Fruit fly (Drosophila melanogaster) whole organism, embryonic: ENCODE measurements around the gene CG5079.

ENCODE experiments used
- ATbp ChIP-seq: fragments of 200-800 bp; sonication (Bioruptor generic); optimal IDR thresholded peaks from 2 replicates; lab custom pipeline; 2017; ENCODE audit warnings: missing biosample characterization, mild to moderate bottlenecking, missing genetic modification characterization, missing genetic modification reagents
- Atf-2 ChIP-seq: fragments of 200-800 bp; sonication (Bioruptor generic); optimal IDR thresholded peaks from 2 replicates; lab custom pipeline; 2016; ENCODE audit warnings: missing biosample characterization, missing genetic modification characterization
- CG10431 ChIP-seq: fragments of 200-800 bp; sonication (Bioruptor generic); optimal IDR thresholded peaks from 3 replicates; lab custom pipeline; 2018; ENCODE audit warnings: missing biosample characterization, mild to moderate bottlenecking, missing genetic modification characterization
- CG11456 ChIP-seq: fragments of 200-800 bp; sonication (Bioruptor generic); IDR thresholded peaks from 3 replicates; pipeline ENCODE4 v1.3.6; 2022; ENCODE audit warnings: missing biosample characterization, missing genetic modification characterization
- CG12236 ChIP-seq: fragments of 200-800 bp; sonication (Bioruptor generic); optimal IDR thresholded peaks from 2 replicates; lab custom pipeline; 2016; ENCODE audit warnings: missing biosample characterization, missing genetic modification characterization
- CG13424 ChIP-seq: fragments of 200-800 bp; sonication (Bioruptor generic); optimal IDR thresholded peaks from 2 replicates; lab custom pipeline; 2019; ENCODE audit warnings: missing biosample characterization, mild to moderate bottlenecking, missing genetic modification characterization, moderate library complexity
- CG15696 ChIP-seq: fragments of 200-800 bp; sonication (Bioruptor generic); optimal IDR thresholded peaks from 2 replicates; lab custom pipeline; 2019; ENCODE audit warnings: missing biosample characterization, mild to moderate bottlenecking, missing genetic modification characterization, moderate library complexity
- CG18011 ChIP-seq: fragments of 200-800 bp; sonication (Bioruptor generic); optimal IDR thresholded peaks from 2 replicates; lab custom pipeline; 2017; ENCODE audit warnings: missing biosample characterization, missing genetic modification characterization, mild to moderate bottlenecking, moderate library complexity, missing genotype
- CG1832 ChIP-seq: fragments of 200-800 bp; sonication (Bioruptor generic); optimal IDR thresholded peaks from 2 replicates; lab custom pipeline; 2017; ENCODE audit warnings: missing biosample characterization, mild to moderate bottlenecking, missing genetic modification characterization, inconsistent platforms
- CG2129 ChIP-seq: fragments of 200-800 bp; sonication (Bioruptor generic); IDR thresholded peaks from 2 replicates; pipeline ENCODE4 v1.3.6; 2022; ENCODE audit warnings: missing biosample characterization, missing genetic modification characterization; ENCODE audit not compliant: partially characterized antibody
- CG30020 ChIP-seq: fragments of 200-800 bp; optimal IDR thresholded peaks from 2 replicates; lab custom pipeline; 2019; ENCODE audit warnings: missing biosample characterization, mild to moderate bottlenecking, missing genetic modification characterization, moderate library complexity
- CG30403 ChIP-seq: fragments of 200-800 bp; sonication (Bioruptor generic); optimal IDR thresholded peaks from 3 replicates; lab custom pipeline; 2016; ENCODE audit warnings: missing biosample characterization, missing genetic modification characterization
- CG30431 ChIP-seq: fragments of 200-800 bp; sonication (Bioruptor generic); optimal IDR thresholded peaks from 2 replicates; lab custom pipeline; 2017; ENCODE audit warnings: missing biosample characterization, missing genetic modification characterization
- CG33557 ChIP-seq: fragments of 200-800 bp; sonication (Bioruptor generic); optimal IDR thresholded peaks from 2 replicates; lab custom pipeline; 2019; ENCODE audit warnings: missing biosample characterization, mild to moderate bottlenecking, missing genetic modification characterization, moderate library complexity
- CG34224 ChIP-seq: fragments of 200-800 bp; sonication (Bioruptor generic); IDR thresholded peaks from 3 replicates; pipeline ENCODE4 v1.3.6; 2022; ENCODE audit warnings: missing biosample characterization, missing genetic modification characterization; ENCODE audit not compliant: partially characterized antibody
- CG4730 ChIP-seq: fragments of 200-800 bp; sonication (Bioruptor generic); IDR thresholded peaks from 2 replicates; pipeline ENCODE4 v1.3.6; 2022; ENCODE audit warnings: missing biosample characterization, missing genetic modification characterization
- CG5180 ChIP-seq: fragments of 200-800 bp; sonication (Bioruptor generic); optimal IDR thresholded peaks from 3 replicates; lab custom pipeline; 2017; ENCODE audit warnings: missing biosample characterization, missing genetic modification characterization, mild to moderate bottlenecking, moderate library complexity, missing genetic modification reagents
- CG6689 ChIP-seq: fragments of 200-800 bp; sonication (Bioruptor generic); IDR thresholded peaks from 2 replicates; pipeline ENCODE4 v1.3.6; 2022; ENCODE audit warnings: missing biosample characterization, missing genetic modification characterization
- CG6791 ChIP-seq: fragments of 200-800 bp; sonication (Bioruptor generic); IDR thresholded peaks from 3 replicates; pipeline ENCODE4 v1.3.6; 2022; ENCODE audit warnings: missing biosample characterization, missing genetic modification characterization; ENCODE audit not compliant: partially characterized antibody
- CG7839 ChIP-seq: fragments of 200-800 bp; sonication (Bioruptor generic); optimal IDR thresholded peaks from 3 replicates; lab custom pipeline; 2018; ENCODE audit warnings: missing biosample characterization, mild to moderate bottlenecking, missing genetic modification characterization, moderate library complexity
- CrebB ChIP-seq: fragments of 200-800 bp; sonication (Bioruptor generic); optimal IDR thresholded peaks from 3 replicates; lab custom pipeline; 2018; ENCODE audit warnings: missing biosample characterization, mild to moderate bottlenecking, missing genetic modification characterization
- D ChIP-seq, 2 experiments: fragments of 200-800 bp in 1 of 2; fragments of >200 bp in 1 of 2; sonication (Bioruptor generic) in 1 of 2; optimal IDR thresholded peaks; 2 replicates in 1 of 2; 3 replicates in 1 of 2; lab custom pipeline; 2017; ENCODE audit warnings: mild to moderate bottlenecking in 1 of 2, missing biosample characterization in 1 of 2, missing genetic modification characterization in 1 of 2, missing genetic modification reagents in 1 of 2
- Gsc ChIP-seq: fragments of 200-800 bp; sonication (Bioruptor generic); IDR thresholded peaks from 2 replicates; pipeline ENCODE4 v1.3.6; 2022; ENCODE audit warnings: missing biosample characterization, missing genetic modification characterization
- H15 ChIP-seq: fragments of 200-800 bp; sonication (Bioruptor generic); IDR thresholded peaks from 3 replicates; pipeline ENCODE4 v1.3.6; 2022; ENCODE audit warnings: missing biosample characterization, missing genetic modification characterization
- Hmx ChIP-seq: fragments of 200-800 bp; sonication (Bioruptor generic); optimal IDR thresholded peaks from 2 replicates; lab custom pipeline; 2016; ENCODE audit warnings: missing biosample characterization, missing genetic modification characterization
- Hr39 ChIP-seq: fragments of >200 bp; optimal IDR thresholded peaks from 2 replicates; lab custom pipeline; 2017
- NC2α ChIP-seq: fragments of 200-800 bp; sonication (Bioruptor generic); optimal IDR thresholded peaks from 2 replicates; lab custom pipeline; 2016; ENCODE audit warnings: missing biosample characterization, missing genetic modification characterization
- NC2β ChIP-seq: fragments of 200-800 bp; sonication (Bioruptor generic); optimal IDR thresholded peaks from 2 replicates; lab custom pipeline; 2016; ENCODE audit warnings: missing biosample characterization, missing genetic modification characterization
- Optix ChIP-seq: fragments of 200-800 bp; sonication (Bioruptor generic); IDR thresholded peaks from 3 replicates; pipeline ENCODE4 v1.3.6; 2022; ENCODE audit warnings: missing biosample characterization, missing genetic modification characterization
- Vsx1 ChIP-seq: fragments of 200-800 bp; sonication (Bioruptor generic); optimal IDR thresholded peaks from 2 replicates; lab custom pipeline; 2017; ENCODE audit warnings: missing biosample characterization, mild to moderate bottlenecking, missing genetic modification characterization, missing genetic modification reagents
- ab ChIP-seq: fragments of 200-800 bp; sonication (Bioruptor generic); optimal IDR thresholded peaks from 2 replicates; lab custom pipeline; 2016; ENCODE audit warnings: missing biosample characterization, missing genetic modification characterization
- ap ChIP-seq: fragments of 200-800 bp; sonication (Bioruptor generic); IDR thresholded peaks from 2 replicates; pipeline ENCODE4 v1.3.6; 2022; ENCODE audit warnings: missing biosample characterization, missing genetic modification characterization
- ci ChIP-seq: fragments of 200-800 bp; sonication (Bioruptor generic); IDR thresholded peaks from 3 replicates; pipeline ENCODE4 v1.3.6; 2022; ENCODE audit warnings: missing biosample characterization, missing genetic modification characterization
- crp ChIP-seq, 2 experiments: fragments of 200-800 bp; sonication (Bioruptor generic); optimal IDR thresholded peaks; 2 replicates in 1 of 2; 3 replicates in 1 of 2; lab custom pipeline; 2017; ENCODE audit warnings: missing biosample characterization in 2 of 2, missing genetic modification characterization in 2 of 2, mild to moderate bottlenecking in 1 of 2, moderate library complexity in 1 of 2
- cwo ChIP-seq: fragments of 200-800 bp; sonication (Bioruptor generic); optimal IDR thresholded peaks from 3 replicates; lab custom pipeline; 2017; ENCODE audit warnings: missing biosample characterization, missing genetic modification characterization, mild to moderate bottlenecking, moderate library complexity, missing genetic modification reagents
- fd3F ChIP-seq: fragments of 200-800 bp; sonication (Bioruptor generic); optimal IDR thresholded peaks from 2 replicates; lab custom pipeline; 2018; ENCODE audit warnings: missing biosample characterization, mild to moderate bottlenecking, missing genetic modification characterization, moderate library complexity
- grn ChIP-seq: fragments of 200-800 bp; sonication (Bioruptor generic); optimal IDR thresholded peaks from 3 replicates; lab custom pipeline; 2017; ENCODE audit warnings: missing biosample characterization, missing genetic modification characterization
- hth ChIP-seq: fragments of >200 bp; optimal IDR thresholded peaks from 2 replicates; lab custom pipeline; 2017; ENCODE audit warnings: inconsistent platforms
- jing ChIP-seq: fragments of 200-800 bp; sonication (Bioruptor generic); optimal IDR thresholded peaks from 2 replicates; lab custom pipeline; 2018; ENCODE audit warnings: missing biosample characterization, mild to moderate bottlenecking, missing genetic modification characterization
- ken ChIP-seq: fragments of 200-800 bp; sonication (Bioruptor generic); IDR thresholded peaks from 3 replicates; pipeline ENCODE4 v1.3.6; 2022; ENCODE audit warnings: missing biosample characterization, missing genetic modification characterization
- kni ChIP-seq: fragments of 200-800 bp; sonication (Bioruptor generic); optimal IDR thresholded peaks from 3 replicates; lab custom pipeline; 2017; ENCODE audit warnings: mild to moderate bottlenecking, missing biosample characterization, missing genetic modification reagents, missing genetic modification characterization
- nau ChIP-seq: fragments of 200-800 bp; sonication (Bioruptor generic); optimal IDR thresholded peaks from 3 replicates; lab custom pipeline; 2017; ENCODE audit warnings: missing biosample characterization, mild to moderate bottlenecking, missing genetic modification characterization, missing genetic modification reagents
- p53 ChIP-seq: fragments of 200-800 bp; sonication (Bioruptor generic); optimal IDR thresholded peaks from 2 replicates; lab custom pipeline; 2016; ENCODE audit warnings: missing biosample characterization, missing genetic modification characterization
- pan ChIP-seq, 4 experiments: fragments of >200 bp in 3 of 4; fragments of 200-800 bp in 1 of 4; sonication (Bioruptor generic) in 1 of 4; optimal IDR thresholded peaks in 3 of 4; IDR thresholded peaks in 1 of 4; 2 replicates each; pipeline versions ENCODE4 v1.3.6 to Lab custom; 2017 to 2022; ENCODE audit warnings: missing biosample characterization in 2 of 4, missing genetic modification characterization in 2 of 4, mixed read lengths in 1 of 4
- pzg ChIP-seq: fragments of 200-800 bp; sonication (Bioruptor generic); optimal IDR thresholded peaks from 3 replicates; lab custom pipeline; 2018; ENCODE audit warnings: missing biosample characterization, mild to moderate bottlenecking, missing genetic modification characterization, moderate library complexity
- scrt ChIP-seq: fragments of 200-800 bp; sonication (Bioruptor generic); optimal IDR thresholded peaks from 2 replicates; lab custom pipeline; 2018; ENCODE audit warnings: missing biosample characterization, mild to moderate bottlenecking, missing genetic modification characterization, moderate library complexity
- sug ChIP-seq: fragments of 200-800 bp; optimal IDR thresholded peaks from 2 replicates; lab custom pipeline; 2019; ENCODE audit warnings: missing biosample characterization, mild to moderate bottlenecking, missing genetic modification characterization, moderate library complexity
- toy ChIP-seq: fragments of 200-800 bp; sonication (Bioruptor generic); IDR thresholded peaks from 2 replicates; pipeline ENCODE4 v1.3.6; 2022; ENCODE audit warnings: missing biosample characterization, missing genetic modification characterization
- vvl ChIP-seq: fragments of 200-800 bp; sonication (Bioruptor generic); IDR thresholded peaks from 2 replicates; pipeline ENCODE4 v1.3.6; 2022; ENCODE audit warnings: missing biosample characterization, missing genetic modification characterization

CG5079 gene

DNA sequence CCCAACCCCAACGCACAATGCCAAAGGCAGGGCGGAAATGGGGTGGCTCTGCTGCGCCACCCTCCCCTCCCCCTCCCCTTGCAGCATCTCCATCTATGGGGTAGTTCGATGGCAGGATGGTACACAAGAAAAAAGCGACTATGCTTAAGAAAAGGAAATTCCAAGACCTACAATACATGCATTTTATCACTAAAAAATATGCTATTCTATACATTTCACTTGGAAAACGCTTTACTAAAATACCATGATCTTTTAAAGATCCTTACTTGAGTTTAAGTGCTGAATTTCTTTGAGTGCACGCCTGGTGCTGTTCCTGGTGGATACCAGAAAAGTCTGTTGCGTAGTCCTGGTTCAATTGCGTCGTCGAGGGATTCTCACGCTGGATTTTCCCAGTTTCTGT lies 17.6 kb downstream of the CG5079 start (continued):
- TF ChIP-seq ci (peak; percentile 88), CG13424 (peak; percentile 73), CG1832 (GFP tag; lab: Kevin White, UChicago) (no peak), CG30403 (GFP tag; lab: Kevin White, UChicago) (peak; percentile 60), CG10431 (peak; percentile 23), CG33557 (GFP tag; lab: Kevin White, UChicago) (peak; percentile 5), H15 (peak; percentile 65; the same call in 2 of the 3 replicates), Optix (peak; percentile 55; the same call in 2 of the 3 replicates), CG7839 (peak; percentile 74), Gsc (GFP tag; lab: Robert Waterston, UW) (0 out of 2 replicates have a peak, but pooled peaks have one; percentile 41), ATbp (GFP tag; lab: Kevin White, UChicago) (peak; percentile 72), CG30020 (tag; lab: Kevin White, UChicago) (no peak), nau (GFP tag; lab: Kevin White, UChicago) (peak; percentile 36), NC2α (GFP tag; lab: Kevin White, UChicago) (no peak), Hmx (GFP tag; lab: Kevin White, UChicago) (no peak), vvl (GFP tag; lab: Robert Waterston, UW) (peak; percentile 83), CG12236 (GFP tag; lab: Kevin White, UChicago) (no peak), CrebB (tag; lab: Kevin White, UChicago) (peak; percentile 39), hth (lab: Kevin White, UChicago) (no peak), Atf-2 (GFP tag; lab: Kevin White, UChicago) (peak; percentile 26), pzg (GFP tag; lab: Kevin White, UChicago) (no peak), ken (GFP tag; lab: Robert Waterston, UW) (peak; percentile 75; the same call in 2 of the 3 replicates), Hr39 (no peak), ab (peak; percentile 29), grn (no peak), CG30431 (GFP tag; lab: Kevin White, UChicago) (peak; percentile 52), CG2129 (GFP tag; lab: Robert Waterston, UW) (no peak), cwo (GFP tag; lab: Kevin White, UChicago) (peak; percentile 66), CG18011 (GFP tag; lab: Kevin White, UChicago) (no peak), D (optimal IDR thresholded peaks at IDR 0.05; lab: Kevin White, UChicago) (peak; percentile 21), D (GFP tag; optimal IDR thresholded peaks at IDR 0.05; lab: Kevin White, UChicago) (peak; percentile 64), kni (GFP tag; lab: Kevin White, UChicago) (peak; percentile 20), scrt (GFP tag; lab: Kevin White, UChicago) (peak; percentile 59), sug (peak; percentile 29), p53 (no peak), fd3F (peak; percentile 35), CG4730 (GFP tag; lab: Robert Waterston, UW) (peak; percentile 53), CG6791 (GFP tag; lab: Robert Waterston, UW) (no peak), NC2β (GFP tag; lab: Kevin White, UChicago) (peak; percentile 20), jing (peak; percentile 53), CG5180 (GFP tag; lab: Kevin White, UChicago) (peak; percentile 56), pan (optimal IDR thresholded peaks at IDR 0.05; lab: Kevin White, UChicago) (no peak), pan (GFP tag; optimal IDR thresholded peaks at IDR 0.05 in 1 of 2, IDR thresholded peaks at IDR 0.05 in 1 of 2) (peak in 1 of 2 experiments; percentile 75), Vsx1 (GFP tag; lab: Kevin White, UChicago) (no peak), CG34224 (GFP tag; lab: Robert Waterston, UW) (no peak), CG15696 (peak; percentile 6), CG6689 (GFP tag; lab: Robert Waterston, UW) (peak; percentile 76), toy (no peak), ap (GFP tag; lab: Robert Waterston, UW) (peak; percentile 29; the same call in 1 of the 2 replicates), CG11456 (GFP tag; lab: Robert Waterston, UW) (peak; percentile 46; the same call in 2 of the 3 replicates), crp (GFP tag; optimal IDR thresholded peaks at IDR 0.05; lab: Kevin White, UChicago) (peak in 1 of 2 experiments; percentile 1)
